Fruit fly (Drosophila melanogaster) whole organism, embryonic: ENCODE results near the gene PIG-C.

ENCODE experiments used
- Antp ChIP-seq: fragments of 200-800 bp; sonication (Bioruptor generic); optimal IDR thresholded peaks from 3 replicates; lab custom pipeline; 2016; ENCODE audit warnings: missing biosample characterization, missing genetic modification characterization
- Blimp-1 ChIP-seq: fragments of 200-800 bp; sonication (Bioruptor generic); optimal IDR thresholded peaks from 3 replicates; lab custom pipeline; 2018; ENCODE audit warnings: missing biosample characterization, missing genetic modification characterization, mild to moderate bottlenecking, moderate library complexity, missing genetic modification reagents
- CG10147 ChIP-seq: fragments of 200-800 bp; sonication (Bioruptor generic); optimal IDR thresholded peaks from 2 replicates; lab custom pipeline; 2019; ENCODE audit warnings: missing biosample characterization, mild to moderate bottlenecking, missing genetic modification characterization, moderate library complexity
- CG10321 ChIP-seq: fragments of 200-800 bp; sonication (Bioruptor generic); IDR thresholded peaks from 2 replicates; pipeline ENCODE4 v1.3.6; 2022; ENCODE audit warnings: missing biosample characterization, missing genetic modification characterization
- CG11504 ChIP-seq: fragments of 200-800 bp; sonication (Bioruptor generic); optimal IDR thresholded peaks from 3 replicates; lab custom pipeline; 2019; ENCODE audit warnings: missing biosample characterization, mild to moderate bottlenecking, missing genetic modification characterization, moderate library complexity
- CG12744 ChIP-seq: fragments of 200-800 bp; sonication (Bioruptor generic); optimal IDR thresholded peaks from 2 replicates; lab custom pipeline; 2016; ENCODE audit warnings: missing biosample characterization, missing genetic modification characterization
- CG13296 ChIP-seq: fragments of 200-800 bp; sonication (Bioruptor generic); optimal IDR thresholded peaks from 3 replicates; lab custom pipeline; 2018; ENCODE audit warnings: missing biosample characterization, mild to moderate bottlenecking, missing genetic modification characterization
- CG15269 ChIP-seq: fragments of 200-800 bp; sonication (Bioruptor generic); optimal IDR thresholded peaks from 2 replicates; lab custom pipeline; 2018; ENCODE audit warnings: missing biosample characterization, mild to moderate bottlenecking, missing genetic modification characterization, moderate library complexity
- CG17359 ChIP-seq: fragments of 200-800 bp; sonication (Bioruptor generic); optimal IDR thresholded peaks from 3 replicates; lab custom pipeline; 2018; ENCODE audit warnings: missing biosample characterization, mild to moderate bottlenecking, missing genetic modification characterization, moderate library complexity
- CG1792 ChIP-seq: fragments of 200-800 bp; sonication (Bioruptor generic); optimal IDR thresholded peaks from 2 replicates; lab custom pipeline; 2016; ENCODE audit warnings: missing biosample characterization, missing genetic modification characterization
- CG3281 ChIP-seq: fragments of 200-800 bp; sonication (Bioruptor generic); optimal IDR thresholded peaks from 3 replicates; lab custom pipeline; 2017; ENCODE audit warnings: missing biosample characterization, mild to moderate bottlenecking, missing genetic modification characterization
- CG33557 ChIP-seq: fragments of 200-800 bp; sonication (Bioruptor generic); optimal IDR thresholded peaks from 2 replicates; lab custom pipeline; 2019; ENCODE audit warnings: missing biosample characterization, mild to moderate bottlenecking, missing genetic modification characterization, moderate library complexity
- CG4424 ChIP-seq: fragments of 200-800 bp; sonication (Bioruptor generic); optimal IDR thresholded peaks from 3 replicates; lab custom pipeline; 2016; ENCODE audit warnings: missing biosample characterization, missing genetic modification characterization
- CG4707 ChIP-seq: fragments of 200-800 bp; sonication (Bioruptor generic); optimal IDR thresholded peaks from 2 replicates; lab custom pipeline; 2018; ENCODE audit warnings: missing biosample characterization, mild to moderate bottlenecking, missing genetic modification characterization, moderate library complexity
- CG6175 ChIP-seq: fragments of 200-800 bp; sonication (Bioruptor generic); IDR thresholded peaks from 3 replicates; pipeline ENCODE4 v1.3.6; 2022; ENCODE audit warnings: missing biosample characterization, missing genetic modification characterization
- CG6254 ChIP-seq: fragments of 200-800 bp; sonication (Bioruptor generic); optimal IDR thresholded peaks from 3 replicates; lab custom pipeline; 2017; ENCODE audit warnings: mild to moderate bottlenecking, missing biosample characterization, missing genetic modification reagents, missing genetic modification characterization
- CG7987 ChIP-seq: fragments of 200-800 bp; sonication (Bioruptor generic); optimal IDR thresholded peaks from 2 replicates; lab custom pipeline; 2018; ENCODE audit warnings: missing biosample characterization, mild to moderate bottlenecking, missing genetic modification characterization, moderate library complexity
- CG8089 ChIP-seq: fragments of 200-800 bp; sonication (Bioruptor generic); optimal IDR thresholded peaks from 3 replicates; lab custom pipeline; 2016; ENCODE audit warnings: missing biosample characterization, missing genetic modification characterization
- CG8290 ChIP-seq, 3 experiments: fragments of 200-800 bp; sonication (Bioruptor generic); optimal IDR thresholded peaks; 2 replicates each; lab custom pipeline; 2016 to 2019; ENCODE audit warnings: missing biosample characterization in 3 of 3, missing genetic modification characterization in 3 of 3, mild to moderate bottlenecking in 2 of 3, moderate library complexity in 1 of 3
- Dfd ChIP-seq, 2 experiments: fragments of >200 bp; optimal IDR thresholded peaks; 2 replicates each; lab custom pipeline; 2017; ENCODE audit warnings: missing biosample characterization in 2 of 2, missing genetic modification characterization in 2 of 2
- Dip2 ChIP-seq: fragments of 200-800 bp; sonication (Bioruptor generic); IDR thresholded peaks from 2 replicates; pipeline ENCODE4 v1.3.6; 2022; ENCODE audit warnings: missing biosample characterization, missing genetic modification characterization
- HLH3B ChIP-seq: fragments of 200-800 bp; sonication (Bioruptor generic); IDR thresholded peaks from 2 replicates; pipeline ENCODE4 v1.3.6; 2022; ENCODE audit warnings: missing biosample characterization, missing genetic modification characterization
- Hr78 ChIP-seq, 2 experiments: fragments of 200-800 bp in 1 of 2; fragments of >200 bp in 1 of 2; sonication (Bioruptor generic) in 1 of 2; optimal IDR thresholded peaks; 2 replicates each; lab custom pipeline; 2017 to 2019; ENCODE audit warnings: missing biosample characterization in 2 of 2, missing genetic modification characterization in 2 of 2, mild to moderate bottlenecking in 1 of 2, moderate library complexity in 1 of 2
- Kr ChIP-seq: fragments of 200-800 bp; sonication (Bioruptor generic); optimal IDR thresholded peaks from 2 replicates; lab custom pipeline; 2017; ENCODE audit warnings: missing biosample characterization, mild to moderate bottlenecking, missing genetic modification characterization
- Med ChIP-seq: fragments of 200-800 bp; sonication (Bioruptor generic); peaks from one replicate; lab custom pipeline; 2016; ENCODE audit warnings: missing biosample characterization, missing genetic modification characterization, mild to moderate bottlenecking, inconsistent platforms, moderate library complexity
- NC2α ChIP-seq: fragments of 200-800 bp; sonication (Bioruptor generic); optimal IDR thresholded peaks from 2 replicates; lab custom pipeline; 2016; ENCODE audit warnings: missing biosample characterization, missing genetic modification characterization
- NK7.1 ChIP-seq: fragments of 200-800 bp; sonication (Bioruptor generic); optimal IDR thresholded peaks from 3 replicates; lab custom pipeline; 2016; ENCODE audit warnings: missing biosample characterization, missing genetic modification characterization
- ara ChIP-seq: fragments of 200-800 bp; sonication (Bioruptor generic); IDR thresholded peaks from 2 replicates; pipeline ENCODE4 v1.3.6; 2022; ENCODE audit warnings: missing biosample characterization, missing genetic modification characterization
- bbx ChIP-seq: fragments of 200-800 bp; sonication (Bioruptor generic); IDR thresholded peaks from 2 replicates; pipeline ENCODE4 v1.3.6; 2022; ENCODE audit warnings: missing biosample characterization, missing genetic modification characterization; ENCODE audit not compliant: partially characterized antibody
- danr ChIP-seq: fragments of 200-800 bp; sonication (Bioruptor generic); IDR thresholded peaks from 2 replicates; pipeline ENCODE4 v1.3.6; 2022; ENCODE audit warnings: missing biosample characterization, missing genetic modification characterization
- exex ChIP-seq: fragments of 200-800 bp; sonication (Bioruptor generic); optimal IDR thresholded peaks from 4 replicates; lab custom pipeline; 2018; ENCODE audit warnings: missing biosample characterization, mild to moderate bottlenecking, missing genetic modification characterization, moderate library complexity
- fru ChIP-seq: fragments of >200 bp; optimal IDR thresholded peaks from 2 replicates; lab custom pipeline; 2017
- gsb ChIP-seq: fragments of 200-800 bp; sonication (Bioruptor generic); IDR thresholded peaks from 2 replicates; pipeline ENCODE4 v1.3.6; 2022; ENCODE audit warnings: missing biosample characterization, missing genetic modification characterization
- ham ChIP-seq: fragments of 200-800 bp; sonication (Bioruptor generic); IDR thresholded peaks from 2 replicates; pipeline ENCODE4 v1.3.6; 2022; ENCODE audit warnings: missing biosample characterization, missing genetic modification characterization
- hbn ChIP-seq: fragments of 200-800 bp; sonication (Bioruptor generic); IDR thresholded peaks from 2 replicates; pipeline ENCODE4 v1.3.6; 2022; ENCODE audit warnings: missing biosample characterization, missing genetic modification characterization; ENCODE audit not compliant: partially characterized antibody
- ind ChIP-seq: fragments of 200-800 bp; sonication (Bioruptor generic); optimal IDR thresholded peaks from 3 replicates; lab custom pipeline; 2016; ENCODE audit warnings: missing biosample characterization, missing genetic modification characterization
- mld ChIP-seq: fragments of 200-800 bp; sonication (Bioruptor generic); IDR thresholded peaks from 3 replicates; pipeline ENCODE4 v1.3.6; 2022; ENCODE audit warnings: missing biosample characterization, missing genetic modification characterization; ENCODE audit not compliant: partially characterized antibody
- onecut ChIP-seq: fragments of 200-800 bp; sonication (Bioruptor generic); IDR thresholded peaks from 2 replicates; pipeline ENCODE4 v1.3.6; 2022; ENCODE audit warnings: missing biosample characterization, missing genetic modification characterization
- pho ChIP-seq: fragments of 200-800 bp; sonication (Bioruptor generic); optimal IDR thresholded peaks from 2 replicates; lab custom pipeline; 2016; ENCODE audit warnings: missing biosample characterization, missing genetic modification characterization
- pros ChIP-seq: fragments of 200-800 bp; sonication (Bioruptor generic); optimal IDR thresholded peaks from 3 replicates; lab custom pipeline; 2019; ENCODE audit warnings: missing biosample characterization, mild to moderate bottlenecking, missing genetic modification characterization, moderate library complexity
- salm ChIP-seq: fragments of 200-800 bp; sonication (Bioruptor generic); optimal IDR thresholded peaks from 2 replicates; lab custom pipeline; 2018; ENCODE audit warnings: missing biosample characterization, mild to moderate bottlenecking, missing genetic modification characterization
- scrt ChIP-seq: fragments of 200-800 bp; sonication (Bioruptor generic); optimal IDR thresholded peaks from 2 replicates; lab custom pipeline; 2018; ENCODE audit warnings: missing biosample characterization, mild to moderate bottlenecking, missing genetic modification characterization, moderate library complexity
- sima ChIP-seq: fragments of 200-800 bp; sonication (Bioruptor generic); optimal IDR thresholded peaks from 2 replicates; lab custom pipeline; 2016; ENCODE audit warnings: missing biosample characterization, missing genetic modification characterization
- sr ChIP-seq: fragments of 200-800 bp; sonication (Bioruptor generic); IDR thresholded peaks from 3 replicates; pipeline ENCODE4 v1.3.6; 2022; ENCODE audit warnings: missing biosample characterization, missing genetic modification characterization
- ttk ChIP-seq: fragments of 200-800 bp; sonication (Bioruptor generic); IDR thresholded peaks from 2 replicates; pipeline ENCODE4 v2.1.2; 2022; ENCODE audit warnings: missing biosample characterization, missing genetic modification characterization
- tup ChIP-seq: fragments of 200-800 bp; sonication (Bioruptor generic); optimal IDR thresholded peaks from 2 replicates; lab custom pipeline; 2016; ENCODE audit warnings: missing biosample characterization, mild to moderate bottlenecking, missing genetic modification characterization, moderate library complexity
- wek ChIP-seq: fragments of 200-800 bp; sonication (Bioruptor generic); optimal IDR thresholded peaks from 3 replicates; lab custom pipeline; 2018; ENCODE audit warnings: missing biosample characterization, mild to moderate bottlenecking, missing genetic modification characterization, moderate library complexity
- zen ChIP-seq: fragments of 200-800 bp; sonication (Bioruptor generic); optimal IDR thresholded peaks from 3 replicates; lab custom pipeline; 2018; ENCODE audit warnings: missing biosample characterization, mild to moderate bottlenecking, missing genetic modification characterization, moderate library complexity

Gene PIG-C

DNA sequence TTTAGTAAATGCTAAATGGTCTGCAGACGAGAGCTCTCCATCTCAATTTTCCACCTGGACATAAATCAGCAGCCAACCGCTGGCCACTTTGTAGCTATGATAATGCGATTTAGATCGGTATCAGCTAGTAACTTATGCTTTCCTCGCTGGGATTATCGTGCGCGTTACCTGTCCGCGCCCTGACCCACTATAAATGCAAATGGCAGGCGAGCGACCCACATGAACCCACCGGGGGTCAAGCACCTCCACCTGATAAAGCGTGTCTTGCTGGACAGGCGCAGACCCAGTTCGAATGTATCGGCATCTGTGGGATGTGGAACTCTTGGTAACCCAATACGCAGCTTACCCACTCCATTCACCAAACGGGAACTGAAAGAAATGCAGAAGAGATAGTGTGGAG is 34.3 kb upstream of the PIG-C start (continued):
- no peak for TF ChIP-seq HLH3B (GFP tag; lab: Robert Waterston, UW)
- TF ChIP-seq mld (GFP tag; lab: Robert Waterston, UW), result no peak
- TF ChIP-seq CG4424 (GFP tag; lab: Kevin White, UChicago), result no peak
- peak in 1 of 2 experiments; percentile 90 for TF ChIP-seq Hr78 (GFP tag; optimal IDR thresholded peaks at IDR 0.05; lab: Kevin White, UChicago)
- TF ChIP-seq, all 482 proteins: peak for 4

DNA sequence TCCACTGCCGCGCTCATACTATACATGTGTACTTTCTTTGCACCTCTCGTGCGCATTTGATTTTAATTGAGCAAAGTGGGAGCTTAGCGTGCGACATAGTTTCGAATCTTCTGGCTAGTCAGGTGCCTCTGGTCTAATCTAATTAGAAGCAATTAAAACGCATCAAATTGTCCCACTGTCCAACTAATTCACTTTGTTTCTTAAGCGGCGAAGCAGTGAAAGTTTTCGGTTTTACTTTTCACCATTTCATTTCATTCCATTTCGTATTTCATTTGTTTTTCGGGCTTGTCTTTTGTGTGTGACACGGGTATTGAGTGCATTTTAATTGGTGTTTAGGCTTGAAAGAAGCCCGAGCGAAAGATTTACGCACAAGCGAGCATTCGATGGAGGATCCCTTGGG is 33.5 kb upstream of the PIG-C start:
- TF ChIP-seq CG33557 (GFP tag; lab: Kevin White, UChicago) (peak; percentile 23), Antp (GFP tag; lab: Kevin White, UChicago) (no peak), pros (no peak), CG4707 (GFP tag; lab: Kevin White, UChicago) (peak; percentile 53), ind (GFP tag; lab: Kevin White, UChicago) (no peak), Kr (no peak), gsb (GFP tag; lab: Robert Waterston, UW) (no peak), CG8290 (GFP tag; optimal IDR thresholded peaks at IDR 0.05; lab: Kevin White, UChicago) (no peak), CG8290 (tag; optimal IDR thresholded peaks at IDR 0.05; lab: Kevin White, UChicago) (no peak), exex (tag; lab: Kevin White, UChicago) (no peak), tup (GFP tag; lab: Kevin White, UChicago) (no peak), CG17359 (no peak), pho (GFP tag; lab: Kevin White, UChicago) (no peak), ara (GFP tag; lab: Robert Waterston, UW) (no peak), Blimp-1 (GFP tag; lab: Kevin White, UChicago) (peak; percentile 94), sima (no peak)

DNA sequence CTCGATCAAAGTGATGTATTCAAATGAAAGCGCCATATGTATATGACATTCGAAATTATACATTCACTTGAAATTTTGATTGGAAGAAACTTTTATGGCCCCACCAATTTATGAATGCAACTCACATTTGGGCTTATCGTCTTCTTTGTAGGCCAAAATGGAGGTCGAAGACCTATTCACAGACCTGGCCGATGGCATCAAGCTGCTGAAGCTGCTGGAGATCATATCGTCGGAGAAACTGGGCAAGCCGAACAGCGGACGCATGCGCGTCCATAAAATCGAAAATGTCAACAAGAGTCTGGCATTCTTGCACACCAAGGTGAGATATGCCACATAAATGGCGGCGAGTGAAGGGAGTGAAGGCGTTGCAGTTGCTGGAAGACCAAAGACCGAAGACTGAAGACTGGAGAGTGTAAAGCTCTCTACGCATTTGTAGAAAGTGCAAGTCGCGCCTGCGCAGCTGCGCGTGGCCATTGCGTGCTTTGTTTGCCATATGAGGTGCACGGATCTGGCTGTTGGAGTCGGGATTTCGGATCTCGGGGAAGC is 32.9 kb upstream of the PIG-C start:
- no peak for TF ChIP-seq hbn (GFP tag; lab: Robert Waterston, UW)
- TF ChIP-seq NK7.1 (GFP tag; lab: Kevin White, UChicago), result no peak
- peak; percentile 66 for TF ChIP-seq Med
- no peak for TF ChIP-seq CG6254
- peak; percentile 83 for TF ChIP-seq Blimp-1 (GFP tag; lab: Kevin White, UChicago)
- no peak for TF ChIP-seq danr
- no peak for TF ChIP-seq sr (GFP tag; lab: Robert Waterston, UW)
- TF ChIP-seq salm (tag; lab: Kevin White, UChicago), result peak; percentile 8
- TF ChIP-seq NC2α (GFP tag; lab: Kevin White, UChicago), result no peak
- TF ChIP-seq ttk (GFP tag; lab: Robert Waterston, UW), result no peak
- no peak for TF ChIP-seq fru (lab: Kevin White, UChicago)
- no peak for TF ChIP-seq CG8089 (GFP tag; lab: Kevin White, UChicago)
- no peak for TF ChIP-seq CG10321 (GFP tag; lab: Robert Waterston, UW)
- no peak for TF ChIP-seq Dip2 (GFP tag; lab: Robert Waterston, UW)
- no peak for TF ChIP-seq CG12744 (GFP tag; lab: Kevin White, UChicago)
- TF ChIP-seq wek (GFP tag; lab: Kevin White, UChicago), result no peak
- TF ChIP-seq CG1792 (GFP tag; lab: Kevin White, UChicago), result no peak
- TF ChIP-seq zen (tag; lab: Kevin White, UChicago), result no peak
- no peak for TF ChIP-seq CG7987 (GFP tag; lab: Kevin White, UChicago)
- TF ChIP-seq CG6175 (GFP tag; lab: Robert Waterston, UW), result no peak
- no peak for TF ChIP-seq Dfd (GFP tag; optimal IDR thresholded peaks at IDR 0.05; lab: Kevin White, UChicago)
- TF ChIP-seq CG3281 (GFP tag; lab: Kevin White, UChicago), result no peak
- TF ChIP-seq CG11504 (tag; lab: Kevin White, UChicago), result no peak
- TF ChIP-seq bbx (GFP tag; lab: Robert Waterston, UW), result 0 out of 2 replicates have a peak, but pooled peaks have one; percentile 47
- TF ChIP-seq scrt, result no peak
- TF ChIP-seq onecut (GFP tag; lab: Robert Waterston, UW), result no peak
- TF ChIP-seq ham (GFP tag; lab: Robert Waterston, UW), result no peak
- TF ChIP-seq CG10147, result no peak
- TF ChIP-seq CG13296, result no peak
- TF ChIP-seq CG15269 (tag; lab: Kevin White, UChicago), result no peak
